Worm (Caenorhabditis elegans) whole organism, L2 larva: Measurements from ENCODE around the gene Y37E11B.5.
A peak's percentile ranks its signal among the peaks of the same experiment; 100 is the strongest.
"Not testable (repeated sequence)": the region's sequence is repeated elsewhere in the genome, so short reads cannot be mapped to it uniquely, and the experiment has no call there.

Experiments used
- C34F6.9 ChIP-seq: fragments of 150-350 bp; optimal IDR thresholded peaks from 2 replicates; lab custom pipeline; 2014; ENCODE audit warnings: missing biosample characterization, missing genetic modification characterization
- R02D3.7 ChIP-seq: fragments of 150-350 bp; optimal IDR thresholded peaks from 2 replicates; lab custom pipeline; 2014; ENCODE audit warnings: missing biosample characterization, missing genetic modification characterization
- ZK546.5 ChIP-seq: sonication (generic microtip); optimal IDR thresholded peaks from 2 replicates; lab custom pipeline; 2017; ENCODE audit warnings: missing biosample characterization, missing genetic modification characterization
- alr-1 ChIP-seq: fragments of 150-350 bp; optimal IDR thresholded peaks from 2 replicates; lab custom pipeline; 2014; ENCODE audit warnings: missing biosample characterization, missing genetic modification characterization
- aly-2 ChIP-seq: fragments of 150-350 bp; optimal IDR thresholded peaks from 2 replicates; lab custom pipeline; 2014; ENCODE audit warnings: missing biosample characterization, missing genetic modification characterization
- ama-1 ChIP-seq: fragments of 150-350 bp; optimal IDR thresholded peaks from 2 replicates; lab custom pipeline; 2018; ENCODE audit warnings: inconsistent platforms
- ceh-16 ChIP-seq: fragments of 150-350 bp; optimal IDR thresholded peaks from 2 replicates; lab custom pipeline; 2014; ENCODE audit warnings: missing biosample characterization, missing genetic modification characterization
- ceh-82 ChIP-seq: fragments of 150-350 bp; optimal IDR thresholded peaks from 2 replicates; lab custom pipeline; 2014; ENCODE audit warnings: missing biosample characterization, missing genetic modification characterization
- dmd-4 ChIP-seq: sonication (generic microtip); optimal IDR thresholded peaks from 2 replicates; lab custom pipeline; 2017; ENCODE audit warnings: missing biosample characterization, missing genetic modification characterization
- egl-27 ChIP-seq: sonication (generic microtip); optimal IDR thresholded peaks from 3 replicates; lab custom pipeline; 2017; ENCODE audit warnings: missing biosample characterization, missing genetic modification reagents, missing genetic modification characterization
- elt-3 ChIP-seq: sonication (generic microtip); optimal IDR thresholded peaks from 2 replicates; lab custom pipeline; 2017; ENCODE audit warnings: missing biosample characterization, missing genetic modification characterization
- fos-1 ChIP-seq: fragments of 150-350 bp; optimal IDR thresholded peaks from 2 replicates; lab custom pipeline; 2014; ENCODE audit warnings: missing biosample characterization, missing genetic modification characterization
- lin-11 ChIP-seq: fragments of 150-350 bp; sonication (generic microtip); optimal IDR thresholded peaks from 2 replicates; lab custom pipeline; 2014; ENCODE audit warnings: missing biosample characterization, missing genetic modification characterization, inconsistent platforms, mixed read lengths
- lsy-2 ChIP-seq, 2 experiments: fragments of 150-350 bp in 1 of 2; sonication (generic microtip) in 1 of 2; optimal IDR thresholded peaks; 2 replicates each; lab custom pipeline; 2014 to 2017; ENCODE audit warnings: missing biosample characterization in 2 of 2, missing genetic modification characterization in 2 of 2
- mab-5 ChIP-seq: fragments of 150-350 bp; optimal IDR thresholded peaks from 2 replicates; lab custom pipeline; 2014; ENCODE audit warnings: missing biosample characterization, missing genetic modification characterization
- mbf-1 ChIP-seq: sonication (generic microtip); optimal IDR thresholded peaks from 2 replicates; lab custom pipeline; 2017; ENCODE audit warnings: missing biosample characterization, missing genetic modification characterization
- mdl-1 ChIP-seq, 2 experiments: fragments of 150-350 bp in 1 of 2; sonication (generic microtip) in 1 of 2; optimal IDR thresholded peaks; 2 replicates each; lab custom pipeline; 2017; ENCODE audit warnings: missing biosample characterization in 2 of 2, missing genetic modification characterization in 2 of 2
- nhr-10 ChIP-seq: sonication (generic microtip); optimal IDR thresholded peaks from 2 replicates; lab custom pipeline; 2017; ENCODE audit warnings: missing biosample characterization, missing genetic modification characterization
- nhr-11 ChIP-seq: fragments of 150-350 bp; optimal IDR thresholded peaks from 2 replicates; lab custom pipeline; 2014; ENCODE audit warnings: missing biosample characterization, missing genetic modification characterization
- nhr-12 ChIP-seq: fragments of 150-350 bp; optimal IDR thresholded peaks from 2 replicates; lab custom pipeline; 2014; ENCODE audit warnings: missing biosample characterization, missing genetic modification characterization
- nhr-129 ChIP-seq: fragments of 150-350 bp; optimal IDR thresholded peaks from 2 replicates; lab custom pipeline; 2014; ENCODE audit warnings: missing biosample characterization, missing genetic modification characterization
- nhr-21 ChIP-seq: fragments of 150-350 bp; optimal IDR thresholded peaks from 2 replicates; lab custom pipeline; 2014; ENCODE audit warnings: missing biosample characterization, missing genetic modification characterization
- nhr-237 ChIP-seq: fragments of 150-350 bp; optimal IDR thresholded peaks from 2 replicates; lab custom pipeline; 2014; ENCODE audit warnings: missing biosample characterization, missing genetic modification characterization
- nhr-25 ChIP-seq: fragments of 150-350 bp; sonication (generic microtip); optimal IDR thresholded peaks from 3 replicates; lab custom pipeline; 2014; ENCODE audit warnings: missing biosample characterization, missing genetic modification characterization
- nhr-6 ChIP-seq: fragments of 150-350 bp; optimal IDR thresholded peaks from 2 replicates; lab custom pipeline; 2014; ENCODE audit warnings: missing biosample characterization, missing genetic modification characterization
- nhr-77 ChIP-seq: fragments of 150-350 bp; optimal IDR thresholded peaks from 2 replicates; lab custom pipeline; 2014; ENCODE audit warnings: missing biosample characterization, missing genetic modification characterization
- peb-1 ChIP-seq: fragments of 150-350 bp; optimal IDR thresholded peaks from 2 replicates; lab custom pipeline; 2014; ENCODE audit warnings: missing biosample characterization, missing genetic modification characterization
- sem-4 ChIP-seq: fragments of 150-350 bp; optimal IDR thresholded peaks from 2 replicates; lab custom pipeline; 2014; ENCODE audit warnings: missing biosample characterization, missing genetic modification reagents, missing genetic modification characterization
- sma-9 ChIP-seq, 2 experiments: fragments of 150-350 bp in 1 of 2; sonication (generic microtip) in 1 of 2; optimal IDR thresholded peaks; 2 replicates each; lab custom pipeline; 2014 to 2016; ENCODE audit warnings: missing genetic modification characterization in 2 of 2, mild to moderate bottlenecking in 1 of 2, missing biosample characterization in 1 of 2, missing compliant biosample characterization in 1 of 2, missing genetic modification reagents in 1 of 2, moderate library complexity in 1 of 2
- snpc-4 ChIP-seq: fragments of 150-350 bp; optimal IDR thresholded peaks from 2 replicates; lab custom pipeline; 2014; ENCODE audit warnings: missing biosample characterization, missing genetic modification characterization
- unc-39 ChIP-seq: fragments of 150-350 bp; optimal IDR thresholded peaks from 2 replicates; lab custom pipeline; 2014; ENCODE audit warnings: missing biosample characterization, missing genetic modification characterization
- unc-55 ChIP-seq: fragments of 150-350 bp; sonication (generic microtip); optimal IDR thresholded peaks from 3 replicates; lab custom pipeline; 2014; ENCODE audit warnings: missing biosample characterization, missing genetic modification reagents, missing genetic modification characterization
- zag-1 ChIP-seq: fragments of 150-350 bp; optimal IDR thresholded peaks from 2 replicates; lab custom pipeline; 2014; ENCODE audit warnings: missing biosample characterization, missing genetic modification characterization
- ztf-1 ChIP-seq: fragments of 200-800 bp; sonication (Bioruptor generic); conservative IDR thresholded peaks from 2 replicates; pipeline ENCODE4 v1.3.6; 2022; ENCODE audit warnings: missing genetic modification characterization, missing compliant biosample characterization
- ztf-11 ChIP-seq: sonication (generic microtip); optimal IDR thresholded peaks from 2 replicates; lab custom pipeline; 2017; ENCODE audit warnings: missing biosample characterization, missing genetic modification characterization
- ztf-4 ChIP-seq: fragments of 150-350 bp; optimal IDR thresholded peaks from 2 replicates; lab custom pipeline; 2014; ENCODE audit warnings: missing biosample characterization, missing genetic modification characterization

Y37E11B.5 gene

DNA sequence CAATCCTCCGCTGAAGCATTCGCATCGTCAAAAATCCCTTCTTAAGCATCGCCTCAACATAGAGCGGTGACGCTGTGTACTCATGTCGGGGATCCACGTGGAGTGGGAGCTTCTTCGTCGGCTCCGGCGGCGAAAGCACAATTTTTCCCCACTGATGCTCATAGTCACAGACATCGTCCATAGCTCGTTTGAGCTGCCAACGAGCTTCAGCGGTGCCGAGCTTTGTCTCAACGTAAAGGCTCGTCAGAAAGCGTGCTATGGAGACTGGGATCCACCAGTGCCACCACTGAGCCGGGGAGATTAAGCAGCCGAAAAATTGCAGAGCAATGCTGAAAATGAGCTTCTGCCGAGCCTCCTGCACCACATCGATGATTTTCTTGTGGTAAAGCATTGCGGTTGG is 7.5 kb downstream of the Y37E11B.5 start:
- no peak for TF ChIP-seq ceh-82 (tag; lab: Kevin White, UChicago)
- no peak for TF ChIP-seq nhr-12
- TF ChIP-seq lin-11 (tag; lab: Kevin White, UChicago) = no peak
- no peak for TF ChIP-seq fos-1
- TF ChIP-seq unc-39 (tag; lab: Kevin White, UChicago) = no peak
- TF ChIP-seq nhr-25 (tag; lab: Kevin White, UChicago) = no peak
- TF ChIP-seq alr-1 (tag; lab: Kevin White, UChicago) = no peak
- TF ChIP-seq nhr-10 = no peak
- no peak for TF ChIP-seq ZK546.5 (tag; lab: Kevin White, UChicago)
- no peak for TF ChIP-seq nhr-77
- TF ChIP-seq R02D3.7 (tag; lab: Kevin White, UChicago) = no peak
- TF ChIP-seq zag-1 (tag; lab: Kevin White, UChicago) = no peak
- TF ChIP-seq sem-4 (tag; lab: Kevin White, UChicago) = no peak
- TF ChIP-seq, all 48 proteins: peak for 0

DNA sequence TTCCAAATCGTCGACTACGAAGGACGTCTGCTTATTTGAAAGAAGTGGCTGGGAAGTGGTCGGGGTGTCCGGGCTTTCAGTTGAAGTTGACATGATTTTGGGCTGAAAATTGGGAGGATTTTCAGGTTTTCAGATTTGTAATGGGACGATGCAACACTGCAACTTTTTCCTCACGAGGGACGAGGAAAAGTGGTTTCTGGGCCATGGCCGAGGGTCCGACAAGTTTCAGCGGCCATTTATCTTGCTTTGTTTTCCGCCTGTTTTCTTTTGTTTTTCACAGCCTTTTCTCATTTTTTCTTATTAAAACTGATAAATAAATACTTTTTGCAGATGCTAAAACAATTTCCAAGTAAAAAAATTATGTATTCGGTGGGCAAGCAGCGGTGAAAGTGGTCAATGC is 15.5 kb downstream of the Y37E11B.5 start, which contains the start of gene blos-7:
Gene blos-7 (minus strand): TSS at position 101 of the 400 bp plus-strand sequence.
- not testable (repeated sequence) for TF ChIP-seq nhr-6; nhr-21 (tag; lab: Kevin White, UChicago); nhr-129

DNA sequence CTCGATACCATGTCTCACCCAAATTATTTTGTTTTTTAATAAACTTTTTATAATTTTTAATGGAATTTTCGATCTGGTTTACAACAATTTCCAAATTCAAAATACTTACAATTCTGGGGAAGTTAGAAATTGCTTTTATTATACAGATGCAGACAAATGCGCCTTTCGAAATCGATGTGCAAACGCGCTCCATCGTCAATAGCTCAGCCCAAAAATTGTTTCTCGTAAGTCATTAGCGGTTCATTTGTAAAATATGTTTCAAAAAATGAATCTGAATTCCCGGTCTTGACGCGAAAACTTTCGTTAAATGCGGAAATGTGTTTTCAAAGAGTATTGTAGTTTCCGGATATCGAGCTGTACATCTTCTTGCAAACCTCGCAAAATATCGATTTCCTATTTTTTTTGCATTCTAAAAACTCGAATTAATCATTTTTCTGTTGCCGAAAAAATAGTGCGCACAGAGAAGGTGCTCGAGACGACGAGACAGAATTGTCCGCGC is 18.8 kb downstream of the Y37E11B.5 start, which contains the start of gene Y37E11B.1:
Gene Y37E11B.1 (plus strand): TSS at position 145 of the 499 bp plus-strand sequence.
- TF ChIP-seq lsy-2 (tag; optimal IDR thresholded peaks at IDR 0.05; lab: Kevin White, UChicago) (peak in 1 of 2 experiments; percentile 34), sem-4 (tag; lab: Kevin White, UChicago) (peak; percentile 8), nhr-129 (peak; percentile 15), dmd-4 (no peak), unc-55 (GFP tag; lab: Kevin White, UChicago) (peak; percentile 48), C34F6.9 (tag; lab: Kevin White, UChicago) (peak; percentile 10), egl-27 (tag; lab: Kevin White, UChicago) (no peak)

DNA sequence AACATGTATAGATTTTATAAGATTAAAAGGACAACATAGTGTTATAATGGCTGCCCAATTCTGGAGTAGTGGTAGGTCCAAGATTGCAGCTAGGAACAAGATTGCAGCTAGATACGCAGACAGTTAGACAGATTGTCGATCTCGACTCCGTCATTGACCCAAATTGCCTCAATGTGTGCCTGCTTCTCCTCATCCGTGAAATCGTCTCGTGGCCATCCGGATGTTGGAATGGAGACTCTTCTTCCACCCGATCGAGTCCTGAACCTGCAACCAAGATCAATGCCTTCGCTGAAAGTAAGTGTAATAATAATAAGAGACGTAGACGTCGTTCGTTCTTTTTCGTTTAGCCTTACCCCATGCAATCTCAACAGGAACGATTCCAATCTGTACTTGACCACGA is 19.7 kb downstream of the Y37E11B.5 start:
- no peak for TF ChIP-seq elt-3
- no peak for TF ChIP-seq ztf-11
- TF ChIP-seq nhr-25 (tag; lab: Kevin White, UChicago) = no peak
- no peak for TF ChIP-seq ama-1
- no peak for TF ChIP-seq mdl-1 (tag; optimal IDR thresholded peaks at IDR 0.05; lab: Kevin White, UChicago)
- no peak for TF ChIP-seq mab-5 (tag; lab: Kevin White, UChicago)
- TF ChIP-seq sma-9 (GFP tag; optimal IDR thresholded peaks at IDR 0.05; lab: Kevin White, UChicago) = no peak
- TF ChIP-seq sma-9 (tag; optimal IDR thresholded peaks at IDR 0.05; lab: Kevin White, UChicago) = no peak
- TF ChIP-seq snpc-4 = no peak
- TF ChIP-seq nhr-10 = no peak
- no peak for TF ChIP-seq nhr-11 (tag; lab: Kevin White, UChicago)
- TF ChIP-seq nhr-237 (tag; lab: Kevin White, UChicago) = no peak
- TF ChIP-seq ceh-16 = no peak
- TF ChIP-seq, all 48 proteins: peak for 0

DNA sequence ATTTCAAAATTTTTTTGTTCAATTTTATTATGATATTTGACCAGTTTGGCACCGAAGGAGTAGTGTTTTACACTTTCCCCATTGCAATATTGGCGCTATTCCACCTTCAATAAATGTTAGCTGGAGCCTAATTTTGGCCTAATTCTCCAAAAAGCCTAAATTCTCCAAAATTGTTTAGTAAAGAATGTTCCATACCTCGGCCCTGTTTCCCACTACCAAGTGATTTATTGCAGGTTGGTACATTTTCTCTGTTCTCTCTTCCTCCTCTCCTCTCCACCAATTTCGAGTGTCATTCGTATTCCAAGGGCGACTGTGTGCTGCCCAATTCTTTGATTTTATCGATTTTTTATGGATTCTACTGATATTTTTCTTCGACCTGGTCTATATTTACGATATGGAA is 20.2 kb downstream of the Y37E11B.5 start, which contains the start of gene Y37E11B.2:
Gene Y37E11B.2 (plus strand): TSS at position 301 of the 400 bp plus-strand sequence.
- TF ChIP-seq ztf-11 = no peak
- TF ChIP-seq mab-5 (tag; lab: Kevin White, UChicago) = no peak
- TF ChIP-seq sma-9 (GFP tag; optimal IDR thresholded peaks at IDR 0.05; lab: Kevin White, UChicago) = no peak
- no peak for TF ChIP-seq sma-9 (tag; optimal IDR thresholded peaks at IDR 0.05; lab: Kevin White, UChicago)
- no peak for TF ChIP-seq nhr-10
- TF ChIP-seq, all 48 proteins: peak for 0

DNA sequence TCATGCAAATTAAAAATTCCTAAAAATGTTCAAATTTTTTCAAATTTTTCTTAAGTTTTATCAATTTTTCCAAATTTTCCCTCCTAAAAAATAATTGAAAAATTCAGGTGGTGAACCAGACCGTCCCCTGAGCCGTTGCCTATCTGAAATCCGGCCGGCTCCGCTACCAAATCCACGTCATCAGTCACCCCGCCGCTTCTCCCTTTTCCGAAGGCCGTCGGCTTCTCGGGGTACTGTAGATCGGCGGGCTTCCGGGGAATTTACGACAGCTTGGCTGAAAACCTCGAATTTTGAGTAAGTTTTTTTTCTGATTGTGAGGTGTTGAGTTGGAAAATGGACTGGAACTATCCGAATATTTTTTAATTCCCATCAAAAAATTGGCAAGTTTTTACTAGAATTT is 27.7 kb downstream of the Y37E11B.5 start:
- no peak for TF ChIP-seq mdl-1 (tag; optimal IDR thresholded peaks at IDR 0.05; lab: Kevin White, UChicago)
- TF ChIP-seq ztf-4 = no peak
- no peak for TF ChIP-seq unc-39 (tag; lab: Kevin White, UChicago)
- TF ChIP-seq ceh-82 (tag; lab: Kevin White, UChicago) = no peak
- no peak for TF ChIP-seq ztf-1 (GFP tag; lab: Robert Waterston, UW)
- TF ChIP-seq peb-1 (tag; lab: Kevin White, UChicago) = no peak
- TF ChIP-seq aly-2 (tag; lab: Kevin White, UChicago) = no peak
- TF ChIP-seq nhr-237 (tag; lab: Kevin White, UChicago) = no peak
- no peak for TF ChIP-seq nhr-6
- no peak for TF ChIP-seq nhr-25 (tag; lab: Kevin White, UChicago)
- TF ChIP-seq fos-1 = no peak
- no peak for TF ChIP-seq R02D3.7 (tag; lab: Kevin White, UChicago)
- TF ChIP-seq elt-3 = no peak
- no peak for TF ChIP-seq C34F6.9 (tag; lab: Kevin White, UChicago)
- no peak for TF ChIP-seq mbf-1 (tag; lab: Kevin White, UChicago)
- no peak for TF ChIP-seq dmd-4
